Worm (Caenorhabditis elegans): ENCODE results near the gene C06B8.2.

Gene C06B8.2

DNA sequence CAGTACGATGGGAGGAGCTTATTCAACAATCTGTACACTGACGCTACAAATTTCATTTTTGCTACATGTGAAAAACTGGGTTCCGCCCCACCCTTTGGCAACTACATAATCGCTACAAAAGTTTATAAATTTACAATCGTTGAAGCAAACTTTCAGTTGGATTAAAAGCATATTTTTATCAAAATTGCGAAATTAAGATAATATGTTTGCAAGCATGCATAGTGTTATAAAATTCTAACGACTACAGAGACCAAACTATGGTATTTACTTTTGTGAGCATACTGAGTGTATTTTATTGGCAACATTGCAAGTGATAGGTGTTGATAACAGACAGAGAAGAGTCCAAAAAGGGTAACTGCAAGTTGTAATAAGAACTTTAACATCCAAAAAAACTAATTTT, at the start of gene C06B8.2:
Gene C06B8.2 (minus strand): TSS at position 153 of the 400 bp plus-strand sequence.
- TF ChIP-seq ztf-11 (tag; optimal IDR thresholded peaks at IDR 0.05) (no peak), M03D4.4 (tag; optimal IDR thresholded peaks at IDR 0.05) (no peak), lin-32 (GFP tag; optimal IDR thresholded peaks at IDR 0.05) (no peak), tbx-8 (GFP tag; optimal IDR thresholded peaks at IDR 0.05) (no peak), lin-13 (tag; optimal IDR thresholded peaks at IDR 0.05) (no peak), flh-1 (GFP tag; optimal IDR thresholded peaks at IDR 0.05) (no peak), zip-8 (tag; optimal IDR thresholded peaks at IDR 0.05) (no peak), nhr-2 (tag; optimal IDR thresholded peaks at IDR 0.05) (no peak), ceh-39 (tag; optimal IDR thresholded peaks at IDR 0.05) (no peak), nhr-237 (tag; optimal IDR thresholded peaks at IDR 0.05) (no peak), ceh-43 (GFP tag; optimal IDR thresholded peaks at IDR 0.05) (no peak), lsy-2 (tag; optimal IDR thresholded peaks at IDR 0.05) (no peak), drap-1 (GFP tag; optimal IDR thresholded peaks at IDR 0.05) (no peak)

DNA sequence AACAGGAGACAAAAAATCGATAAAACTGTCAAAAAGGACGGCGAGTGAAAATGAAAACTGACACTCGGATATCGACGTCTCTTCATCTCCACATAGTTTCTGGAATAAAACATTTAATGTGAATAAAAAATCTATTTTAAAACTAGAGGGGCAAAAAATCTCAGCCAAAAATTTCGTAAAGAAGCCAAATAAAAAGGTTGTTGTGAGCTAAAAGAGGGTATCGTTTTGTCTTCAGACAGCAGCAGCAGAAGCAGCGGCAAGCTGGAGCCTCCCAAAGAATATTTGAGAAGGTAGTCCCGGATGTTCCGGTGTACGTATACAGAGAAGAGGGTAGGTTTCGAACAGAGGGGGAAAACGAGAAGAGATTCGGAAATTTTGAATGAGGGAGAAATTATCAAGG, 43.4 kb upstream of the C06B8.2 start, which contains the start of gene lgc-31:
Gene lgc-31 (minus strand): TSS at position 101 of the 400 bp plus-strand sequence.
- TF ChIP-seq blmp-1 (tag; optimal IDR thresholded peaks at IDR 0.05) = no peak
- no peak for TF ChIP-seq unc-39 (tag; optimal IDR thresholded peaks at IDR 0.05)
- no peak for TF ChIP-seq mep-1 (tag; optimal IDR thresholded peaks at IDR 0.05)
- no peak for TF ChIP-seq zip-8 (tag; optimal IDR thresholded peaks at IDR 0.05)
- TF ChIP-seq snpc-4 (tag; optimal IDR thresholded peaks at IDR 0.05) = no peak
- TF ChIP-seq pha-4 (tag; optimal IDR thresholded peaks at IDR 0.05) = no peak
- no peak for TF ChIP-seq tbx-8 (GFP tag; optimal IDR thresholded peaks at IDR 0.05)
- no peak for TF ChIP-seq ztf-11 (tag; optimal IDR thresholded peaks at IDR 0.05)
- no peak for TF ChIP-seq ces-1 (GFP tag; optimal IDR thresholded peaks at IDR 0.05)

DNA sequence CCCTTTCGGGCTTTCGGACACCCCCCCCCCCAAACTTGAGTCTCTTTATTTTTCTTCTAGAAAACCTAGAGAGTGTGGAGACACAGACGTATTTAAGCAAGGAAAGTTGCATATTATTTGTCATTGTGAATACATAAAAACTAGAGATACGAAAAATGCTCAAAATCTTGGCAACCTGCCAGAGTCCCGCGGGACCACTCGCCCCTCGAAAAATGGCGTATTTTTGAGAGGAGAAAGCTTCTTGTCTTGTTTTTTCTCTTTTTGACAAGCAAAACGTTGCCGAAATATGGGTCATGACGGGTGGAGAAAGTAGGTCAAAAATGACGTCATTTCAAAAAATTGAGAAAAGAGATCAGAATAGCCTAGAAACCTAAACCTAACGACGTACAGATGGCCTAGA, 41.8 kb upstream of the C06B8.2 start:
- no peak for TF ChIP-seq tbx-8 (GFP tag; optimal IDR thresholded peaks at IDR 0.05)

DNA sequence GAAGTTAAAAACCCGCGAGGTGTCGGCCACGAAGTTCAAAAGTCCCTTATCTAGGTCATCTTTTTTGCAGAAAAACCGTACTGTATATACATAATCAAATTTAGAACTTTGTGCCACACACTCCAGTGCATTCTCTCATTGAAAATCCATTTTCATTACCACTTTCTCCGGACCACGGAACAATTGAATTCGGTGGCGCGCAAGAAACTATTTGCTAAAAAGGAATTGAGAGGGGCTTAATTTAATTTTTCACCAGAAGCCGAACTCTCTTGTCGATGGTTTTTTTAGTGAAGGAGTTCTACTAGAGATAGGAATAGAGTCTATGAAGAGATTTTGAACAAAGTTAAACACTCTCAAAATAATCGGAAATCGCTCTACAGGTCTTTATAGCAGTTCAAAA, 41.3 kb upstream of the C06B8.2 start:
- TF ChIP-seq unc-62 (GFP tag; optimal IDR thresholded peaks at IDR 0.05) = no peak
- TF ChIP-seq nhr-237 (tag; optimal IDR thresholded peaks at IDR 0.05) = no peak
- peak; percentile 53 for TF ChIP-seq ces-1 (GFP tag; optimal IDR thresholded peaks at IDR 0.05)
- TF ChIP-seq M03D4.4 (tag; optimal IDR thresholded peaks at IDR 0.05) = no peak
- TF ChIP-seq ceh-83 (GFP tag; optimal IDR thresholded peaks at IDR 0.05) = no peak
- TF ChIP-seq sptf-1 (tag; optimal IDR thresholded peaks at IDR 0.05) = no peak
- no peak for TF ChIP-seq ceh-39 (tag; optimal IDR thresholded peaks at IDR 0.05)

DNA sequence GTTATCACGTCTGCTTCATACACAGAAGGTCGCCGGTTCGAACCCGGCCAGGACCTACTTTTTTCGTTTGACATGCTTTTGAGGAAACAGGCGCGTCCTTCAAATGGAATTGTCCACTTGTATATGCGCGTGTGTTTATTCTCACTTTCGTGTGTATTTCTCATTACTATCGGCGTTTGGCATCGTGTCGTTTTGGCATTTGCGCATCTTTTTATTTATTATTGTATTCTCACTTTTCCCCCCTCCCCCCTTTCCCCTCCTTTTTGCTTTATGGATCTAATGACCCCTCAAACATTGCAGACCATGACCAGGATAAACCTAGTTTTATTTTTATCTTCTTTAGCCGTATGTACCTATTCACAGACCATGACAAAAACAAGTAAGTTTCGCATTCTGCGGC, 38.9 kb upstream of the C06B8.2 start, which contains the start of gene F21A3.3:
Gene F21A3.3 (plus strand): TSS at position 301 of the 400 bp plus-strand sequence.
- TF ChIP-seq unc-120 (tag; optimal IDR thresholded peaks at IDR 0.05; ENCODE audit: poor library complexity, severe bottlenecking) (no peak), lin-32 (GFP tag; optimal IDR thresholded peaks at IDR 0.05) (no peak), pha-4 (tag; optimal IDR thresholded peaks at IDR 0.05) (no peak), ceh-83 (GFP tag; optimal IDR thresholded peaks at IDR 0.05) (no peak), snpc-4 (tag; optimal IDR thresholded peaks at IDR 0.05) (no peak), hlh-1 (tag; optimal IDR thresholded peaks at IDR 0.05) (no peak), tbx-8 (GFP tag; optimal IDR thresholded peaks at IDR 0.05) (no peak), mep-1 (tag; optimal IDR thresholded peaks at IDR 0.05) (no peak), unc-39 (tag; optimal IDR thresholded peaks at IDR 0.05) (no peak), zip-8 (tag; optimal IDR thresholded peaks at IDR 0.05) (no peak), lin-13 (tag; optimal IDR thresholded peaks at IDR 0.05) (no peak), nhr-76 (tag; optimal IDR thresholded peaks at IDR 0.05) (no peak), mab-5 (tag; optimal IDR thresholded peaks at IDR 0.05) (no peak), cnd-1 (tag; optimal IDR thresholded peaks at IDR 0.05) (no peak), lsy-2 (tag; optimal IDR thresholded peaks at IDR 0.05) (no peak), elt-1 (tag; optimal IDR thresholded peaks at IDR 0.05; ENCODE audit: borderline replicate concordance, insufficient read depth) (no peak), nhr-237 (tag; optimal IDR thresholded peaks at IDR 0.05) (no peak), M03D4.4 (tag; optimal IDR thresholded peaks at IDR 0.05) (no peak), unc-62 (GFP tag; optimal IDR thresholded peaks at IDR 0.05) (no peak)

DNA sequence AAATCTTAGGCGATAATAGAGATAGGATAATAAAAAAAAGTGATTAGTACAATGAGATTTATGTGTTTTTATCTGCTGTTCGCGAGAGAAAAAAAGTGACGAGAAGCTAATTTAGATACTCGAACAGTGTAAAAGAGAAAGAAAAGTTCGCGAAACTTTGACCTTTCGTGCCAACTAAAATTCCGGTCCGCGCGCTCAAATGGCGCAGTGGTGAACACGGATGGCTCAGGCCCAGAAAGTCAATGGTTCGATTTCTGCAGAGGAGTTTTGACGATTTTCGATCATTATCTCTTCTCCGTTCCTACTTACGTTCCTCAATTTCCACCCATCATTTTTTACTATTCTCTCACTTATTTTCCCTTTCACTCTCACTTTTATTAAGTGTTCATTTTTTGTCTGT, 37.9 kb upstream of the C06B8.2 start:
- no peak for TF ChIP-seq zip-8 (tag; optimal IDR thresholded peaks at IDR 0.05)
- TF ChIP-seq mab-5 (tag; optimal IDR thresholded peaks at IDR 0.05) = no peak
- TF ChIP-seq ceh-39 (tag; optimal IDR thresholded peaks at IDR 0.05) = no peak
- TF ChIP-seq ztf-11 (tag; optimal IDR thresholded peaks at IDR 0.05) = no peak
- no peak for TF ChIP-seq flh-1 (GFP tag; optimal IDR thresholded peaks at IDR 0.05)
- no peak for TF ChIP-seq snpc-4 (tag; optimal IDR thresholded peaks at IDR 0.05)
- TF ChIP-seq lsy-2 (tag; optimal IDR thresholded peaks at IDR 0.05) = no peak
- TF ChIP-seq cnd-1 (tag; optimal IDR thresholded peaks at IDR 0.05) = no peak
- TF ChIP-seq unc-39 (tag; optimal IDR thresholded peaks at IDR 0.05) = no peak
- TF ChIP-seq bed-3 (GFP tag; optimal IDR thresholded peaks at IDR 0.05) = no peak
- TF ChIP-seq mep-1 (tag; optimal IDR thresholded peaks at IDR 0.05) = no peak
- TF ChIP-seq nhr-76 (tag; optimal IDR thresholded peaks at IDR 0.05) = no peak

Data from whole organism, mixed stage, embryonic.